Fruit fly (Drosophila melanogaster) S2 (cell line): Measurements from ENCODE around the gene CG18764.

ENCODE experiments used
- CG8478 ChIP-seq: fragments of >200 bp; optimal IDR thresholded peaks from 2 replicates; lab custom pipeline; 2018
- CTCF ChIP-seq, 2 experiments: fragments of >200 bp; optimal IDR thresholded peaks; 2 replicates each; lab custom pipeline; 2018

DNA sequence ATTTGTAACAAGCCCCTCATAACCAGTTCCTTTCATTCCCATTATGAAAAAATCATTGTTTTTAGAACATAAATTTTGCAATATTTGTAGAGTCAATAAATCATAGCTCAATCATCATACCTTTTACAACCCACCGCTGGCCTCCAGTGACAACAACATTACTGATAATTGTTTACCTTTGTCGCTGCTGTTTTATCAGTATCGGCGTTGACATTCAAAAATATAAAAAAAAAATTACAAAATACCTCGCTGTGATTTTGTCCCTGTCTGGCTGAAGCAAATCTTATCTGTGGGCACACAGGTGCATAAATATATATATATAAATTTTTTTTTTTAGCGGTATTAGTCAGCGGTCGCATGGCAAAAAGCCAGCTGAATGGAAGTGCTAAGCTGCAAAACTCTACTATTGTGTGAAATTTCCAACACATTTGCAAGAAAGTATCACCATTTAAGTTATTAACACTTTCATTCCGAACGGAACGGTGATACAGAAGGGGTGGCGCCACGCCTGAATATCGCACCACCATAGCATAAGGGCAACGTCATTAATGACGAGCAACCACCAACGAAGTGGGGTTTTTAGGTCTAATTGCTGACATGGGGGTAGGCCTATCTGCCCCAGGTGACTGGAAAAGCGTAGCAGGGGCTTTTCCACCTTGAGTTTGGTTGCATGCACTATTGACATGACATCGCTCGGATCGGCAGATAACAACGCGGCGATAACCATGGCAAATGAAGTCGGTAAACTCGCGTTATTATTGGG lies 39.4 kb downstream of the CG18764 start:
- no peak for TF ChIP-seq CG8478 (lab: Kevin White, UChicago)
- no peak for TF ChIP-seq CTCF (optimal IDR thresholded peaks at IDR 0.05; lab: Kevin White, UChicago)
